Fruit fly (Drosophila melanogaster) whole organism, embryonic: ENCODE results near the gene CG18545.
A peak's percentile ranks its signal among the peaks of the same experiment; 100 is the strongest.

Experiments used
- Adf1 ChIP-seq: fragments of 200-800 bp; sonication (Bioruptor generic); IDR thresholded peaks from 2 replicates; pipeline ENCODE4 v1.3.6; 2022; ENCODE audit warnings: missing biosample characterization, missing genetic modification characterization
- Bgb ChIP-seq: fragments of 200-800 bp; sonication (Bioruptor generic); IDR thresholded peaks from 2 replicates; pipeline ENCODE4 v1.3.6; 2022; ENCODE audit warnings: missing biosample characterization, missing genetic modification characterization; ENCODE audit not compliant: partially characterized antibody
- CG10209 ChIP-seq: fragments of 200-800 bp; sonication (Bioruptor generic); optimal IDR thresholded peaks from 3 replicates; lab custom pipeline; 2017; ENCODE audit warnings: missing biosample characterization, mild to moderate bottlenecking, missing genetic modification characterization, missing genetic modification reagents
- CG10431 ChIP-seq: fragments of 200-800 bp; sonication (Bioruptor generic); optimal IDR thresholded peaks from 3 replicates; lab custom pipeline; 2018; ENCODE audit warnings: missing biosample characterization, mild to moderate bottlenecking, missing genetic modification characterization
- CG10979 ChIP-seq: fragments of 200-800 bp; sonication (Bioruptor generic); optimal IDR thresholded peaks from 2 replicates; lab custom pipeline; 2018; ENCODE audit warnings: missing biosample characterization, mild to moderate bottlenecking, missing genetic modification characterization, moderate library complexity
- CG11456 ChIP-seq: fragments of 200-800 bp; sonication (Bioruptor generic); IDR thresholded peaks from 3 replicates; pipeline ENCODE4 v1.3.6; 2022; ENCODE audit warnings: missing biosample characterization, missing genetic modification characterization
- CG13624 ChIP-seq: fragments of 200-800 bp; sonication (Bioruptor generic); optimal IDR thresholded peaks from 2 replicates; lab custom pipeline; 2016; ENCODE audit warnings: missing biosample characterization, missing genetic modification characterization
- CG1529 ChIP-seq: fragments of 200-800 bp; sonication (Bioruptor generic); optimal IDR thresholded peaks from 3 replicates; lab custom pipeline; 2018; ENCODE audit warnings: missing biosample characterization, missing genetic modification characterization
- CG16863 ChIP-seq: fragments of 200-800 bp; sonication (Bioruptor generic); optimal IDR thresholded peaks from 3 replicates; lab custom pipeline; 2016; ENCODE audit warnings: missing biosample characterization, missing genetic modification characterization
- CG30020 ChIP-seq: fragments of 200-800 bp; optimal IDR thresholded peaks from 2 replicates; lab custom pipeline; 2019; ENCODE audit warnings: missing biosample characterization, mild to moderate bottlenecking, missing genetic modification characterization, moderate library complexity
- CG31441 ChIP-seq: fragments of 200-800 bp; sonication (Bioruptor generic); IDR thresholded peaks from 2 replicates; pipeline ENCODE4 v1.3.6; 2022; ENCODE audit warnings: missing biosample characterization, missing genetic modification characterization
- CG33213 ChIP-seq: fragments of 200-800 bp; sonication (Bioruptor generic); optimal IDR thresholded peaks from 3 replicates; lab custom pipeline; 2016; ENCODE audit warnings: missing biosample characterization, missing genetic modification characterization
- CG34376 ChIP-seq: fragments of 200-800 bp; sonication (Bioruptor generic); optimal IDR thresholded peaks from 2 replicates; lab custom pipeline; 2018; ENCODE audit warnings: missing biosample characterization, mild to moderate bottlenecking, missing genetic modification characterization
- CG3726 ChIP-seq: fragments of 200-800 bp; sonication (Bioruptor generic); IDR thresholded peaks from 3 replicates; pipeline ENCODE4, ENCODE4 v1.3.6; 2022; ENCODE audit warnings: missing biosample characterization, missing genetic modification characterization
- CG4328 ChIP-seq: fragments of 200-800 bp; sonication (Bioruptor generic); optimal IDR thresholded peaks from 3 replicates; lab custom pipeline; 2017; ENCODE audit warnings: missing biosample characterization, missing genetic modification reagents, missing genetic modification characterization
- CG4707 ChIP-seq: fragments of 200-800 bp; sonication (Bioruptor generic); optimal IDR thresholded peaks from 2 replicates; lab custom pipeline; 2018; ENCODE audit warnings: missing biosample characterization, mild to moderate bottlenecking, missing genetic modification characterization, moderate library complexity
- CG7556 ChIP-seq: fragments of 200-800 bp; sonication (Bioruptor generic); optimal IDR thresholded peaks from 2 replicates; lab custom pipeline; 2017; ENCODE audit warnings: missing biosample characterization, mild to moderate bottlenecking, missing genetic modification characterization
- CG7963 ChIP-seq: fragments of 200-800 bp; sonication (Bioruptor generic); IDR thresholded peaks from 3 replicates; pipeline ENCODE4 v1.3.6; 2022; ENCODE audit warnings: missing biosample characterization, missing genetic modification characterization; ENCODE audit not compliant: partially characterized antibody
- CG8281 ChIP-seq: fragments of 200-800 bp; sonication (Bioruptor generic); optimal IDR thresholded peaks from 2 replicates; lab custom pipeline; 2018; ENCODE audit warnings: missing biosample characterization, mild to moderate bottlenecking, missing genetic modification characterization, moderate library complexity
- D19A ChIP-seq: fragments of 200-800 bp; optimal IDR thresholded peaks from 3 replicates; lab custom pipeline; 2019; ENCODE audit warnings: missing biosample characterization, mild to moderate bottlenecking, missing genetic modification characterization, moderate library complexity
- Deaf1 ChIP-seq: fragments of 200-800 bp; optimal IDR thresholded peaks from 3 replicates; lab custom pipeline; 2019; ENCODE audit warnings: missing biosample characterization, mild to moderate bottlenecking, missing genetic modification characterization, moderate library complexity
- Doc2 ChIP-seq: fragments of 200-800 bp; sonication (Bioruptor generic); IDR thresholded peaks from 2 replicates; pipeline ENCODE4 v1.3.6; 2022; ENCODE audit warnings: missing biosample characterization, missing genetic modification characterization
- Hr51 ChIP-seq, 2 experiments: fragments of 200-800 bp; sonication (Bioruptor generic); optimal IDR thresholded peaks; 2 replicates in 1 of 2; 3 replicates in 1 of 2; lab custom pipeline; 2016 to 2018; ENCODE audit warnings: missing biosample characterization in 2 of 2, missing genetic modification characterization in 2 of 2, mild to moderate bottlenecking in 1 of 2, moderate library complexity in 1 of 2
- Med ChIP-seq: fragments of 200-800 bp; sonication (Bioruptor generic); peaks from one replicate; lab custom pipeline; 2016; ENCODE audit warnings: missing biosample characterization, missing genetic modification characterization, mild to moderate bottlenecking, inconsistent platforms, moderate library complexity
- Mes4 ChIP-seq: fragments of 200-800 bp; sonication (Bioruptor generic); optimal IDR thresholded peaks from 2 replicates; lab custom pipeline; 2016; ENCODE audit warnings: missing biosample characterization, missing genetic modification characterization
- Myb ChIP-seq: fragments of 200-800 bp; sonication (Bioruptor generic); optimal IDR thresholded peaks from 2 replicates; lab custom pipeline; 2016; ENCODE audit warnings: missing biosample characterization, missing genetic modification characterization
- NK7.1 ChIP-seq: fragments of 200-800 bp; sonication (Bioruptor generic); optimal IDR thresholded peaks from 3 replicates; lab custom pipeline; 2016; ENCODE audit warnings: missing biosample characterization, missing genetic modification characterization
- Side ChIP-seq: fragments of 200-800 bp; sonication (Bioruptor generic); optimal IDR thresholded peaks from 2 replicates; lab custom pipeline; 2016; ENCODE audit warnings: missing biosample characterization, missing genetic modification characterization
- Sox100B ChIP-seq: fragments of 200-800 bp; sonication (Bioruptor generic); optimal IDR thresholded peaks from 3 replicates; lab custom pipeline; 2018; ENCODE audit warnings: missing biosample characterization, mild to moderate bottlenecking, missing genetic modification characterization
- Sox102F ChIP-seq: fragments of 200-800 bp; sonication (Bioruptor generic); optimal IDR thresholded peaks from 2 replicates; lab custom pipeline; 2018; ENCODE audit warnings: missing biosample characterization, mild to moderate bottlenecking, missing genetic modification characterization, moderate library complexity
- cad ChIP-seq: fragments of >200 bp; optimal IDR thresholded peaks from 2 replicates; lab custom pipeline; 2017; ENCODE audit warnings: missing biosample characterization, missing genetic modification characterization
- exex ChIP-seq: fragments of 200-800 bp; sonication (Bioruptor generic); optimal IDR thresholded peaks from 4 replicates; lab custom pipeline; 2018; ENCODE audit warnings: missing biosample characterization, mild to moderate bottlenecking, missing genetic modification characterization, moderate library complexity
- fd3F ChIP-seq: fragments of 200-800 bp; sonication (Bioruptor generic); optimal IDR thresholded peaks from 2 replicates; lab custom pipeline; 2018; ENCODE audit warnings: missing biosample characterization, mild to moderate bottlenecking, missing genetic modification characterization, moderate library complexity
- gce ChIP-seq: fragments of 200-800 bp; sonication (Bioruptor generic); IDR thresholded peaks from 3 replicates; pipeline ENCODE4 v1.3.6; 2022; ENCODE audit warnings: missing biosample characterization, missing genetic modification characterization
- gcm2 ChIP-seq: fragments of 200-800 bp; sonication (Bioruptor generic); optimal IDR thresholded peaks from 2 replicates; lab custom pipeline; 2016; ENCODE audit warnings: missing biosample characterization, missing genetic modification characterization
- gro ChIP-seq: fragments of 200-800 bp; sonication (Bioruptor generic); optimal IDR thresholded peaks from 2 replicates; lab custom pipeline; 2016; ENCODE audit warnings: missing biosample characterization, missing genetic modification characterization
- gsb-n ChIP-seq: fragments of 200-800 bp; sonication (Bioruptor generic); optimal IDR thresholded peaks from 3 replicates; lab custom pipeline; 2018; ENCODE audit warnings: missing biosample characterization, mild to moderate bottlenecking, missing genetic modification characterization
- ham ChIP-seq: fragments of 200-800 bp; sonication (Bioruptor generic); IDR thresholded peaks from 2 replicates; pipeline ENCODE4 v1.3.6; 2022; ENCODE audit warnings: missing biosample characterization, missing genetic modification characterization
- insv ChIP-seq, 2 experiments: fragments of 200-800 bp; sonication (Bioruptor generic); optimal IDR thresholded peaks; 3 replicates each; lab custom pipeline; 2016 to 2018; ENCODE audit warnings: missing biosample characterization in 2 of 2, missing genetic modification characterization in 2 of 2
- lola ChIP-seq, 3 experiments: fragments of >200 bp in 2 of 3; fragments of 200-800 bp in 1 of 3; sonication (Bioruptor generic) in 1 of 3; optimal IDR thresholded peaks; 2 replicates each; lab custom pipeline; 2017 to 2019; ENCODE audit warnings: missing biosample characterization in 3 of 3, missing genetic modification characterization in 3 of 3, mild to moderate bottlenecking in 1 of 3, moderate library complexity in 1 of 3
- mirr ChIP-seq: fragments of 200-800 bp; sonication (Bioruptor generic); optimal IDR thresholded peaks from 3 replicates; lab custom pipeline; 2018; ENCODE audit warnings: missing biosample characterization, mild to moderate bottlenecking, missing genetic modification characterization
- nmo ChIP-seq: fragments of 200-800 bp; sonication (Bioruptor generic); optimal IDR thresholded peaks from 2 replicates; lab custom pipeline; 2018; ENCODE audit warnings: missing biosample characterization, mild to moderate bottlenecking, missing genetic modification characterization, moderate library complexity
- odd ChIP-seq: fragments of 200-800 bp; sonication (Bioruptor generic); optimal IDR thresholded peaks from 2 replicates; lab custom pipeline; 2017; ENCODE audit warnings: missing biosample characterization, mild to moderate bottlenecking, missing genetic modification characterization
- peb ChIP-seq: fragments of 200-800 bp; sonication (Bioruptor generic); IDR thresholded peaks from 2 replicates; pipeline ENCODE4 v1.3.6; 2022; ENCODE audit warnings: missing biosample characterization, missing genetic modification characterization
- pfk ChIP-seq: fragments of 200-800 bp; sonication (Bioruptor generic); optimal IDR thresholded peaks from 2 replicates; lab custom pipeline; 2018; ENCODE audit warnings: missing biosample characterization, mild to moderate bottlenecking, missing genetic modification characterization, moderate library complexity
- prd ChIP-seq, 3 experiments: fragments of >200 bp in 2 of 3; fragments of 200-800 bp in 1 of 3; sonication (Bioruptor generic) in 1 of 3; optimal IDR thresholded peaks in 2 of 3; IDR thresholded peaks in 1 of 3; 2 replicates in 2 of 3; 3 replicates in 1 of 3; pipeline versions ENCODE4 v1.3.6 to Lab custom; 2017 to 2022; ENCODE audit warnings: missing biosample characterization in 1 of 3, missing genetic modification characterization in 1 of 3
- sens ChIP-seq: fragments of 200-800 bp; sonication (Bioruptor generic); peaks from one replicate; lab custom pipeline; 2016; ENCODE audit warnings: missing biosample characterization, missing genetic modification characterization
- sisA ChIP-seq: fragments of 200-800 bp; sonication (Bioruptor generic); IDR thresholded peaks from 2 replicates; pipeline ENCODE4 v1.3.6; 2022; ENCODE audit warnings: missing biosample characterization, missing genetic modification characterization

The CG18545 gene

DNA sequence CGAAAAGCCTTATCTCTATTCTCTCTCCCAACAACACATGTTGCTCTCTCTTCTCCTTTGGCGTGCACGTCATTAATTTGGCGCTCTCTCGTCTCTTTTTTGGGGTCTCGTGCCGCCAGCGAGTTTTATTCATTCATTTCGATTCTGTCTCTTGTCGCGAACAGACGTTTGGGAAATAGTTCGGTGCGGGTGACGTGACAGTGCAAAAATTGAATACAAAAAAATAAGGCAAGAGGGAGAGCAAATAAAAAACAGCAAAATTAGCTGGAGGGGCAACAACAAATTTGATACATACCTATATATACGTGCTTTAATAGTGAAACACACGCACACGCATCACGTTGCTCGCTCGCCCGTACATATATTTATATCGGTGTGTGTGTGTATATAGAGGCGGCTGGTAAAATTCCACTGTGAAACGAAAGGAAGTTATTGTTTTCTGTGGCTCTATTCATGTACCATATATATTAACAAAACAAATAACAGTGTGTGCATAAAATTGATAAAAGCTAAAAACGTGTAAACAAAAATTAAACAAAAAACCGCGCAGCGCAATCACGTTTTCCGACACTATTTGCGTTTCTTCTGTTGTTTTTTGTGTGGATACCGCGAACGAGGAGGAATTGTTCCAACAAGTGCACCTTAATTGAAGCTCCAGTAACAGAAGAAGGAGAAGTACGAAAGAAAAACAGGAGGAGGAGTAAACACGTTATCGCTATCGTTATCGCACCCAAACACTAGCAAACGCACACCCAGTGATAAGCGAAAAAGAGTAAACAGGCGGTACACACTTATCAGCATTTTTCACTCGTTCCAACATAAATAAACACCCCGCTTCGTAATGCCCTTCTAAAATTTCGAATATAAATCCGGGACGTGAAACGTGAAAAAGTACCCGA lies 47.6 kb downstream of the CG18545 start, which contains the start of gene cwo (continued):
- TF ChIP-seq gro (GFP tag; lab: Kevin White, UChicago) = peak; percentile 41
- peak; percentile 88 for TF ChIP-seq sens (GFP tag; lab: Kevin White, UChicago)
- peak; percentile 73 for TF ChIP-seq pfk
- peak; percentile 55 for TF ChIP-seq Deaf1 (tag; lab: Kevin White, UChicago)
- TF ChIP-seq Bgb = no peak
- TF ChIP-seq CG10979 = no peak
- no peak for TF ChIP-seq Sox102F (GFP tag; lab: Kevin White, UChicago)
- TF ChIP-seq nmo (GFP tag; lab: Kevin White, UChicago) = no peak
- TF ChIP-seq sisA (GFP tag; lab: Robert Waterston, UW) = no peak
- TF ChIP-seq CG7963 (GFP tag; lab: Robert Waterston, UW) = no peak
- peak; percentile 45 for TF ChIP-seq CG10431 (GFP tag; lab: Kevin White, UChicago)
- no peak for TF ChIP-seq prd (optimal IDR thresholded peaks at IDR 0.05; lab: Kevin White, UChicago)
- no peak for TF ChIP-seq prd (GFP tag; IDR thresholded peaks at IDR 0.05; lab: Robert Waterston, UW)
- TF ChIP-seq CG10209 (GFP tag; lab: Kevin White, UChicago) = peak; percentile 13
- peak; percentile 28 for TF ChIP-seq exex
- peak; percentile 2 for TF ChIP-seq Sox100B (GFP tag; lab: Kevin White, UChicago)
- TF ChIP-seq insv (GFP tag; optimal IDR thresholded peaks at IDR 0.05; lab: Kevin White, UChicago) = no peak
- peak; percentile 89 for TF ChIP-seq D19A
- peak; percentile 77 for TF ChIP-seq mirr (GFP tag; lab: Kevin White, UChicago)
- TF ChIP-seq peb (GFP tag; lab: Robert Waterston, UW) = no peak
- TF ChIP-seq CG11456 = no peak
- TF ChIP-seq Side (GFP tag; lab: Kevin White, UChicago) = peak; percentile 12
- no peak for TF ChIP-seq Hr51 (GFP tag; optimal IDR thresholded peaks at IDR 0.05; lab: Kevin White, UChicago)
- no peak for TF ChIP-seq CG33213 (GFP tag; lab: Kevin White, UChicago)
- TF ChIP-seq CG34376 (GFP tag; lab: Kevin White, UChicago) = peak; percentile 25
- no peak for TF ChIP-seq gsb-n (tag; lab: Kevin White, UChicago)
- TF ChIP-seq fd3F (GFP tag; lab: Kevin White, UChicago) = no peak
- TF ChIP-seq gce (GFP tag; lab: Robert Waterston, UW) = no peak
- TF ChIP-seq CG1529 (GFP tag; lab: Kevin White, UChicago) = no peak
- no peak for TF ChIP-seq CG30020
- TF ChIP-seq NK7.1 (GFP tag; lab: Kevin White, UChicago) = no peak
- no peak for TF ChIP-seq CG3726 (GFP tag; lab: Robert Waterston, UW)
- TF ChIP-seq CG31441 (GFP tag; lab: Robert Waterston, UW) = no peak
- TF ChIP-seq lola (GFP tag; optimal IDR thresholded peaks at IDR 0.05; lab: Kevin White, UChicago) = peak in 1 of 3 experiments; percentile 13
- TF ChIP-seq Doc2 (GFP tag; lab: Robert Waterston, UW) = no peak
- TF ChIP-seq odd = peak; percentile 35
- TF ChIP-seq Mes4 (GFP tag; lab: Kevin White, UChicago) = no peak
- TF ChIP-seq Myb (GFP tag; lab: Kevin White, UChicago) = peak; percentile 10
- TF ChIP-seq CG13624 = peak; percentile 14
- no peak for TF ChIP-seq cad (GFP tag; lab: Kevin White, UChicago)
- TF ChIP-seq Med = peak; percentile 87
- TF ChIP-seq CG4328 (GFP tag; lab: Kevin White, UChicago) = peak; percentile 44
- TF ChIP-seq CG7556 (GFP tag; lab: Kevin White, UChicago) = no peak
- TF ChIP-seq CG4707 (GFP tag; lab: Kevin White, UChicago) = peak; percentile 8
- TF ChIP-seq Adf1 (GFP tag; lab: Robert Waterston, UW) = no peak
- TF ChIP-seq gcm2 (GFP tag; lab: Kevin White, UChicago) = no peak
- TF ChIP-seq CG16863 (GFP tag; lab: Kevin White, UChicago) = peak; percentile 19
- TF ChIP-seq CG8281 (tag; lab: Kevin White, UChicago) = no peak
- TF ChIP-seq ham (GFP tag; lab: Robert Waterston, UW) = no peak
